Fruit fly (Drosophila melanogaster) ovary, adult (tissue): ENCODE data around the gene ABCB7.

Source experiments
- CG17801 ChIP-seq: fragments of 200-800 bp; optimal IDR thresholded peaks from 2 replicates; lab custom pipeline; 2019; ENCODE audit warnings: missing biosample characterization, mild to moderate bottlenecking, missing genetic modification characterization, moderate library complexity; ENCODE audit not compliant: partially characterized antibody

Gene ABCB7

DNA sequence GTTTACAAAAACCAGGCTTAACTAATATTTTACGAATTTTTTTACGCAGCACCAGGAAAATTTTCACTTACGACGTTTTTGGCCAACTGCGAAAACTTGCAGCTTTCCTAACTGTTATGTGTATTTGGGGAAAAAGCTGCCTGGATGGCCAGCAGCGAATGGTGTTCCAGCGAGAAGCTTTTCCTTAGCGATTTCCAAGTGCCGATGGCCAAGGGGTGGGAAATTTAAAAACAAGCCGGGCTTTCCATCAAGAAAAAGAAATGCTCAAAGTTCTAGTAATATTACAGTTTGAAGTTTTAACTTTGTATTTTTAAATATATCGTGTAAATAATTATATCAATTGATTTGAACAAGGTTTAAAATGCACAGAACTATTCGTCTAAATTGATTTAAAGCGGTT is 19.4 kb downstream of the ABCB7 start, which contains the start of gene nSyb:
nSyb (minus strand) TSS at position 101 of the 400 bp plus-strand sequence.
- no peak for TF ChIP-seq CG17801 (GFP tag; lab: Kevin White, UChicago)

- peak; percentile 77 for TF ChIP-seq CG17801 (GFP tag; lab: Kevin White, UChicago)
Observed at dm6 chr3L:1639185-1639812, 21.1 kb downstream of the ABCB7 start, which contains the start of the genes Mettl2 and Bgb. Gene Mettl2, minus strand, starts transcription at chr3L:1639235. Gene Bgb, plus strand, starts transcription at chr3L:1639711.

DNA sequence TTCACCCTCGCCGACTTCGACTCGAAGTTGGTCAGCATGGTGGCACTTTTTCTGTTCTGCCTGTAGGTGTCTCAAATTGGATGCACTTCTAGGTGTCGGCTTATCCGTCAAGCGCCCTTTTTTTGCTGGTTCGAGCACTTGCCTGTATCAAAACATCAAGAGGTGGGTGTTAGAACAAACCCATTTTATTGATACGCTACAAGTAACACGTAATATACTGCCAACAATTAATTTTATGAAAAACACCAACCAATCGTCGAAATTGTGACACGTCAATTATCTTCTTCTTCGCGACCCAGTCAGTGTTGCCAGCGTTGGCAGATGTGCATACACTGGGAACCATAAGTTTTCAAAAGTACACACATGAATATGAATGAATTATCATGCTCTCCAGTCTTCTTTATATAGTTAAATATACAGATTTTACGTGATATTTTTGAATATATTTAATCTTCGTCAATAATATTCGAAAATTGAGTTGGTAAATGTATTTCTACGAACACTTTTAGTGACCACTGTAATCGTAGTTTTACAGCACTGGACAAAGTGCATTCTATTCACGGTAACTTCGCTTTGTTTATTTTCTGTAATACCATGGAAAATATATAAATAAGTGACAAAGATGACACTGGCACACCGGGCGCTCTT is 26.8 kb downstream of the ABCB7 start, which contains the start of the genes alphaCOP and CG13919:
alphaCOP (minus strand) TSS at position 280 of the 648 bp plus-strand sequence.
CG13919 (plus strand) TSS at position 548 of the 648 bp plus-strand sequence.
- peak; percentile 97 for TF ChIP-seq CG17801 (GFP tag; lab: Kevin White, UChicago)

DNA sequence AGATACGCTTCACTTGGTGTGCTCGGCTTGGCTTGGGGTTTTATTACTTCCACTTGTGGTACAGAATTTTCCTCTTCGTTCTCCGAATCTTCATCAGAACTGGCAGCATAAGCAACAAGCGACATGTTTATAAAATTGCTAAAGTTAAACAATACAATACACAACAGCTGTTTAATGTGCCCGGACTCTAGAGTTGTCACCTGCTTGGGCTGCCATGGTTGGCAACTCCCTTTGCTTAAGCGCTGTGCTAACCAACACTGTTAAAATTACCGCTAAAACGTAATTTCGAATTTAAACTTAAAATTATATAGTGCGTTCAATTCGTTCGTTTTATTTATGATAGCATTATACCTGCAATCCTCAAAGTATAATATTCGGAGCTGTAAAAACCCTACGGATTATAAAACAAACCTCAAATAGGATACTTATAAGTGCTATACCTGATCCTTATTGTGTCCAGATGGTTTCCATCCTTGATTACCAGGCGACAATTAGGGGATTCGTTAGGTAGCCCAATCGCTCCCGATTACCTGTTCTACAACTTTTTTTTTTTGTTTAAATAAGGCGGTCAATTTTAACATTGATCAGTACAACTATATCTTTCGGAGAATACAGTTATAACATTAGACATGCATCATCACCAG is 29.2 kb downstream of the ABCB7 start, which contains the start of the genes CG17249 and Bro:
CG17249 (minus strand) TSS at position 189 of the 644 bp plus-strand sequence.
Bro (plus strand) TSS at position 594 of the 644 bp plus-strand sequence.
- TF ChIP-seq CG17801 (GFP tag; lab: Kevin White, UChicago): no peak

DNA sequence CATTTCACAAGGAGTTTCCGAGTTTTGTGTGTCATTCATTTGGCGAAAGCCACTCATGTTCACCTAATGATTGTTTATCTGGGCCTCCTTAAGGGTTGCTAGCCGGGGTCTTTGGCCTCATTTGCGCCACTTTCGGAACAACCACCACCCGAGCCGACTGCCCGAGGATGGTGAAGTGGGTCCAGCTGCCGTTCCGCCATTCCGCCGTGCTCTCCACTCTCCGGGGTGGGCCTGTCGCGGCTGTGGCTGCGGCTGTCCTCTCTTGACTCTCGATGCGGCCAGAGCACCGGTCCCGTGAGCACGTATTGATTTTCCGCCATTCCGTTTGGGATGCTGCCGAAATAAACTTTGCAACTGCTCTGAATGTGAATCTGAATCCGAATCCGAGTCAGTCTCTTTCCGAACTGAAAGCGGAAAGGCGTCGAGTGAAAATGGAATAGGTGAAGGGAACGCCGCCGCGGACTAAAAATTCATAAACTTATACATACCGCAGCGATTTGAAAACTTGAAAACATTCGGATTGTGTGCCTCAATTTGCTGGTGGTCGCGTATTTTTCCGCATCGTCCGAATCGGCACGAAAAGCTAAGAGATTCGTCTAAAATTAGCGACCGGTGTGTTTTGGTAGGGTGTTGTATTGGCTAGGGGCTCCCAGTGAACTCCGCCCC is 30.6 kb downstream of the ABCB7 start, which contains the start of gene CG13920:
CG13920 (plus strand) TSS at position 255 of the 666 bp plus-strand sequence.
- TF ChIP-seq CG17801 (GFP tag; lab: Kevin White, UChicago): no peak

- TF ChIP-seq CG17801 (GFP tag; lab: Kevin White, UChicago): no peak
Observed at dm6 chr3L:1649363-1649762, 31.1 kb downstream of the ABCB7 start.

DNA sequence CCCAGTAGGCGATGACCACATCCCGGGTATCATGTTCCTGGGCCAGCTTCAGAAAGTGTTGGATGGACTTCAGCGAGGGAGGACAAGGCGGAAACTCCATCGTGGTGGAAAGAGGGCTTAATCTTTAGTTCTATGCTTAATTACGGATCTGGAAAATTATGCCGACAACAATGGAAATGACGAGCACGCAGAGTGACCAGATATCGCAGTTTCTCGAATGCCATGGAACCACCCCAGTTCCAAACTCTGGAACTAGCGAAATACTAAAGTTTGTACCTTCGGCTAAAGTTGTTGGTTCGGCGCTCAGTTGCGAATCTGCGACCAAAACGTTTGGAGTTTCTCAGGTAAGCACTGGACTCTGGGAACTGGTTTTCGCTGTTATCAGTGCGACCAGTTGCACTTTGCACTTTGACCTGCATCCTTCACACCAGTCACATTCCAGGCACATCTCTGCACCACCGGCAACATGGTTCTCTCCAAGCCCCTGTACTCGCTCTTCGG is 34.5 kb downstream of the ABCB7 start, which contains the start of the genes CG7970 and Vta1:
CG7970 (plus strand) TSS at position 51 of the 501 bp plus-strand sequence.
Vta1 (minus strand) TSS at position 201 of the 501 bp plus-strand sequence.
- TF ChIP-seq CG17801 (GFP tag; lab: Kevin White, UChicago): peak; percentile 57

DNA sequence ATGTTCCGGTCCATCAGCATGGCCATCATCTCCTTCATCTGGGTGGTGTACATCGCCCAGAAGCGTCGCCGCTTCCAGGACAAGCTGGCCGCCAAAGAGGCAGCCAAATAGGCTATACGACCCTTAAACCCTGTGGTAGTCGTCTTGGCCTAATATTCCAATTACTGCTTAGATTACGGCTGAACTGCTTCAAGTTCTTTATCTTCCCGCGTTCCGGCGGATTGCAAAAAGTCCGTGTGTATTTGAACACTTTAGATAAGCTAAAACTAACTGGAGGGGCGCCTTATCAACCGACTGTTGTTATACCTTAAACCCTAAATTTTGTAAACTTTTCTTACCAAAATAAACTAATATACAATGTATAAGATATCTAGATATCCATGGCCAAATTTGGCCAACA is 35.5 kb downstream of the ABCB7 start:
- TF ChIP-seq CG17801 (GFP tag; lab: Kevin White, UChicago): no peak

DNA sequence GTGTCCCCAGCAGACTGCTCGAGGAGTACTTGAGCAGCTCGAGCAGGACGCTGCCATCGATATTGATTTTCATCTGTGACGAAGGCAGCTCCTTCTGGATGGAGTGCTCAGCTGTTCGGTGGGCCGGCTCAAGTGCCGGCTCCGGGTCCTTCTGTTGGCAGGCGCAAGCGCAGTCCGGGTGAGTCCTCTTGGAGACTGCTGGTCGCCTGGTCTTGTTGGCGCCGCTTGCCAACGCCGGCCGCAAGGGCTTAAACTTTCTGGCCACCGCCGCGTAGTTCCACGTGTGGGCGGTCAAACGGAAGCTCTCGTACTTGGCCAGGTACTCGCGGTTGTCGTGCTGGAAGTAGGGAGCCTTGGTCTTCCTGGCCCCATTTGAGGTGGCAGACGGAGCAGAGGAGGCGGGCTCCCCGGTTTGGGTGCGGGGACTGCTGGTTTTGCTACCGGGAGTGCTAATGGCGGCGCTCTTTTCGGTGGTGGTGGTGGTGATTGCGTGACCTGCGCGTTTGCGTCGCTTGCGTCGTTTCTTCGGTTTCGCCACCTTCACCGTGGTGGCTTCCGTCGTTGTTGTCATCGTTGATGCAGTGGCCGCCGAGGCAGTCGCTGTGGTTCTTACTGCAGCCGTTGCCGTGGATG is 43.6 kb downstream of the ABCB7 start:
- TF ChIP-seq CG17801 (GFP tag; lab: Kevin White, UChicago): no peak

dm6 chr3L:1663531-1663930 is 45.3 kb downstream of the ABCB7 start:
- TF ChIP-seq CG17801 (GFP tag; lab: Kevin White, UChicago): no peak

DNA sequence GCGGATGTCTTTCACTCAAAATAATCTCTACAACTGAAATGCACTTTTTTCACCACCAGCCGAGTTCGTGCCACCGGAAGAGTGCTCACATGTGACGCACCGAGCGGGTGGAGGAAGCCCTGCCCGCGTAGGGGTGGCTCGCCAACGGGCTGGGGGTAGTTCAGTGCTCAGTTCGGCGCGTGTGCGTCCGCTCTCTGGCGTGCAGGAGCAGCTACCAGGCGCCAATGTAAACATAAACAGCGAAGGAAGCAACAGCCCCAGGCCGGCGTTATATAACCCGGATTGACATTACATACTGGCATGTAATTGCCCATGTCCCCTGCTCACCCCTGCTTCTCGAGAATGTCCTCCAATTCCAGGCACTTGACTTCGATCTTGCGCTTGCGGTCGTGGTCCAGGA is 46.0 kb downstream of the ABCB7 start:
- TF ChIP-seq CG17801 (GFP tag; lab: Kevin White, UChicago): no peak

dm6 chr3L:1664876-1665275 is 46.7 kb downstream of the ABCB7 start, which contains the start of the genes Srrm234 and CG7974:
Gene Srrm234, minus strand, starts transcription at chr3L:1665064.
Gene CG7974, plus strand, starts transcription at chr3L:1665138.
- TF ChIP-seq CG17801 (GFP tag; lab: Kevin White, UChicago): peak; percentile 15

- TF ChIP-seq CG17801 (GFP tag; lab: Kevin White, UChicago): no peak
Observed at dm6 chr3L:1665544-1665943, 47.3 kb downstream of the ABCB7 start.

DNA sequence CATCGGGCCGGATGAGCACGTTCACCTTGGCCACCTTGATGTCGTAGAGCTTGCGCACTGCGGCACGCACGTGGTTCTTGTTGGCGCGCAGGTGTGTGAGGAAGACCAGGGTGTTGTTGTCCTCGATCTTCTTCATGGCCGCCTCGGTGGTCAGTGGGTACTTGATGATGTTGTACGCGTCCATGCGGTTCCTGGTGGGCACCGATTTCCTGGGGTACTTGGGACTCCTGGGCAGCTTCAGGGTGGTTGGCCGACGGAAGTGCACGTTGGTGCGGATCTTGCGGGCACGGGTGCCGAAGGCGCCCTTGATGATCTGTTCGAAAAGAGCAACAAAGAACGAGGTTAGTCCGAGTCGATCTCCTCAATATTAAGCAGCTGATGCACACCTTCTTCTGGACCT is 49.2 kb downstream of the ABCB7 start:
- no peak for TF ChIP-seq CG17801 (GFP tag; lab: Kevin White, UChicago)
